Worm (Caenorhabditis elegans) whole organism, mixed stage, embryonic: ENCODE results near the gene M151.1.

Experiments
- elt-1 ChIP-seq: sonication (generic microtip); optimal IDR thresholded peaks from 2 replicates; lab custom pipeline; 2017; ENCODE audit warnings: missing genetic modification characterization, mild to moderate bottlenecking, missing compliant biosample characterization, antibody characterized with exemption, moderate library complexity, borderline replicate concordance; ENCODE audit not compliant: insufficient read depth
- elt-3 ChIP-seq: fragments of 150-350 bp; optimal IDR thresholded peaks from 2 replicates; lab custom pipeline; 2014; ENCODE audit warnings: missing biosample characterization, missing genetic modification characterization

DNA sequence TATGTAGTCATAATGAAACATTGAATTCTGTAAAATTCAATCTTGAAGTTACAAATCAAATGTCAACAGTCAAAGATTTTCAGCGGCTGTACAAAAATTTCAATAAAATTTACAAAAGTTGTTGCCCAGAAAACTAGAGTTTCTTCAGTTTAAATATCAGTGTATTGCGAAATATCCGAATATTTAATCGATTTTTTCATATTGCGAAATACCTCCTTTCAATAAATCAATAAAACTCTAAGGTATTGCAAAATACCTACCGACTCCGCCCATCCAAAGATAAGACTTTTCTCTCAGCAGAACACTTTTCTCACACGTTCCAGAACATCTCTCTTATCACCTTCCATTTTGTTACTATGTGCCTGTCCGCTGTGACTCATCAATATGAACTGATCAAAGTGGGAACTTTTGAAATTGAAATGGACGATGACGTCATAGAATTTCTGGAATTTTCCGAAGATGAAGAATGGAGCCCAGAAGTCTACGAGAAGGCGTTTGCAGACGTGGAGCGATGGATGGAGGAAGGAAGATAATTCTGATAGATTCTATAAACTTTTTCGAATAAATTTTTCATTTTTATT, 43.3 kb downstream of the M151.1 start:
- TF ChIP-seq elt-3 (no peak), elt-1 (no peak)
